Worm (Caenorhabditis elegans) whole organism, late embryonic: ENCODE results near the gene twk-20.
A peak's percentile ranks its signal among the peaks of the same experiment; 100 is the strongest.

ENCODE experiments used
- C08G9.2 ChIP-seq: sonication (generic microtip); optimal IDR thresholded peaks from 2 replicates; lab custom pipeline; 2016; ENCODE audit warnings: mild to moderate bottlenecking, missing genetic modification characterization, moderate library complexity, missing compliant biosample characterization
- F13H6.1 ChIP-seq: sonication (generic microtip); optimal IDR thresholded peaks from 2 replicates; lab custom pipeline; 2016; ENCODE audit warnings: missing genetic modification characterization, missing compliant biosample characterization
- K02D7.2 ChIP-seq: sonication (generic microtip); optimal IDR thresholded peaks from 2 replicates; lab custom pipeline; 2017; ENCODE audit warnings: mild to moderate bottlenecking, missing genetic modification characterization, missing compliant biosample characterization
- K09A11.1 ChIP-seq: sonication (generic microtip); optimal IDR thresholded peaks from 2 replicates; lab custom pipeline; 2017; ENCODE audit warnings: antibody characterized with exemption, mild to moderate bottlenecking, missing genetic modification characterization, missing compliant biosample characterization; ENCODE audit not compliant: insufficient read depth
- ama-1 ChIP-seq: fragments of 150-350 bp; optimal IDR thresholded peaks from 2 replicates; lab custom pipeline; 2014
- ceh-14 ChIP-seq: sonication (generic microtip); optimal IDR thresholded peaks from 2 replicates; lab custom pipeline; 2016; ENCODE audit warnings: missing genotype, missing genetic modification characterization, missing compliant biosample characterization
- ceh-18 ChIP-seq: sonication (generic microtip); optimal IDR thresholded peaks from 2 replicates; lab custom pipeline; 2016; ENCODE audit warnings: missing genetic modification characterization, missing compliant biosample characterization
- ceh-19 ChIP-seq: fragments of 200-800 bp; sonication (Bioruptor generic); optimal IDR thresholded peaks from 2 replicates; lab custom pipeline; 2018; ENCODE audit warnings: mild to moderate bottlenecking, missing genetic modification characterization, missing compliant biosample characterization
- ceh-2 ChIP-seq: sonication (generic microtip); optimal IDR thresholded peaks from 2 replicates; lab custom pipeline; 2016; ENCODE audit warnings: missing genotype, missing genetic modification characterization, missing compliant biosample characterization
- ceh-22 ChIP-seq: sonication (generic microtip); optimal IDR thresholded peaks from 2 replicates; lab custom pipeline; 2017; ENCODE audit warnings: missing biosample characterization, missing genetic modification characterization
- ceh-24 ChIP-seq: sonication (generic microtip); optimal IDR thresholded peaks from 2 replicates; lab custom pipeline; 2016; ENCODE audit warnings: mild to moderate bottlenecking, missing genetic modification characterization, missing compliant biosample characterization
- ceh-30 ChIP-seq: fragments of 150-350 bp; optimal IDR thresholded peaks from 2 replicates; lab custom pipeline; 2014; ENCODE audit warnings: missing biosample characterization, missing genetic modification characterization
- ceh-31 ChIP-seq: sonication (generic microtip); optimal IDR thresholded peaks from 2 replicates; lab custom pipeline; 2016; ENCODE audit warnings: missing genetic modification characterization, missing compliant biosample characterization
- ceh-34 ChIP-seq: sonication (generic microtip); optimal IDR thresholded peaks from 2 replicates; lab custom pipeline; 2016; ENCODE audit warnings: mild to moderate bottlenecking, missing genetic modification characterization, missing compliant biosample characterization
- ceh-45 ChIP-seq: fragments of 200-800 bp; sonication (Bioruptor generic); IDR thresholded peaks from 2 replicates; pipeline ENCODE4 v1.3.6; 2022; ENCODE audit warnings: missing genetic modification reagents, missing genetic modification characterization, missing compliant biosample characterization
- ceh-9 ChIP-seq: sonication (generic microtip); optimal IDR thresholded peaks from 2 replicates; lab custom pipeline; 2016; ENCODE audit warnings: mild to moderate bottlenecking, missing genetic modification characterization, inconsistent platforms, missing compliant biosample characterization
- che-1 ChIP-seq: sonication (generic microtip); optimal IDR thresholded peaks from 2 replicates; lab custom pipeline; 2016; ENCODE audit warnings: mild to moderate bottlenecking, missing genetic modification characterization, missing compliant biosample characterization
- dmd-4 ChIP-seq: sonication (generic microtip); optimal IDR thresholded peaks from 2 replicates; lab custom pipeline; 2016; ENCODE audit warnings: borderline replicate concordance, missing genetic modification characterization, missing compliant biosample characterization
- elt-4 ChIP-seq: sonication (generic microtip); optimal IDR thresholded peaks from 2 replicates; lab custom pipeline; 2016; ENCODE audit warnings: missing genetic modification characterization, missing compliant biosample characterization
- eyg-1 ChIP-seq: sonication (generic microtip); optimal IDR thresholded peaks from 2 replicates; lab custom pipeline; 2016; ENCODE audit warnings: missing genotype, missing genetic modification characterization, missing compliant biosample characterization
- fax-1 ChIP-seq: sonication (generic microtip); optimal IDR thresholded peaks from 2 replicates; lab custom pipeline; 2016; ENCODE audit warnings: missing genotype, missing genetic modification characterization, missing compliant biosample characterization
- fkh-10 ChIP-seq: fragments of 150-350 bp; optimal IDR thresholded peaks from 2 replicates; lab custom pipeline; 2014; ENCODE audit warnings: missing biosample characterization, missing genetic modification reagents, missing genetic modification characterization
- fkh-6 ChIP-seq: sonication (generic microtip); optimal IDR thresholded peaks from 2 replicates; lab custom pipeline; 2016; ENCODE audit warnings: missing genetic modification characterization, missing compliant biosample characterization
- gmeb-2 ChIP-seq: sonication (generic microtip); optimal IDR thresholded peaks from 2 replicates; lab custom pipeline; 2016; ENCODE audit warnings: missing genetic modification characterization, inconsistent platforms, missing compliant biosample characterization
- hlh-6 ChIP-seq: sonication (generic microtip); optimal IDR thresholded peaks from 2 replicates; lab custom pipeline; 2016; ENCODE audit warnings: missing genotype, missing genetic modification characterization, missing compliant biosample characterization
- hlh-8 ChIP-seq: sonication (generic microtip); optimal IDR thresholded peaks from 2 replicates; lab custom pipeline; 2016; ENCODE audit warnings: missing genotype, missing genetic modification characterization, missing compliant biosample characterization
- lin-11 ChIP-seq: fragments of 200-800 bp; sonication (Bioruptor generic); optimal IDR thresholded peaks from 2 replicates; lab custom pipeline; 2018; ENCODE audit warnings: mild to moderate bottlenecking, missing genetic modification characterization, missing compliant biosample characterization
- mec-3 ChIP-seq: sonication (generic microtip); optimal IDR thresholded peaks from 2 replicates; lab custom pipeline; 2016; ENCODE audit warnings: borderline replicate concordance, missing genetic modification characterization, missing compliant biosample characterization
- nfya-1 ChIP-seq: sonication (generic microtip); optimal IDR thresholded peaks from 2 replicates; lab custom pipeline; 2017; ENCODE audit warnings: missing genetic modification characterization, mild to moderate bottlenecking, missing compliant biosample characterization, antibody characterized with exemption, moderate library complexity
- nhr-11 ChIP-seq: fragments of 150-350 bp; optimal IDR thresholded peaks from 2 replicates; lab custom pipeline; 2014; ENCODE audit warnings: missing biosample characterization, missing genetic modification characterization
- nhr-232 ChIP-seq: sonication (generic microtip); optimal IDR thresholded peaks from 2 replicates; lab custom pipeline; 2016; ENCODE audit warnings: missing genetic modification characterization, missing compliant biosample characterization
- odd-2 ChIP-seq: sonication (generic microtip); optimal IDR thresholded peaks from 2 replicates; lab custom pipeline; 2017; ENCODE audit warnings: antibody characterized with exemption, mild to moderate bottlenecking, missing genetic modification characterization, missing compliant biosample characterization
- pag-3 ChIP-seq: sonication (generic microtip); optimal IDR thresholded peaks from 2 replicates; lab custom pipeline; 2016; ENCODE audit warnings: missing compliant biosample characterization, missing genetic modification characterization, borderline replicate concordance
- pat-9 ChIP-seq: fragments of 200-800 bp; sonication (Bioruptor generic); optimal IDR thresholded peaks from 2 replicates; lab custom pipeline; 2018; ENCODE audit warnings: mild to moderate bottlenecking, missing genetic modification characterization, moderate library complexity, missing compliant biosample characterization
- pax-1 ChIP-seq: fragments of 150-350 bp; optimal IDR thresholded peaks from 2 replicates; lab custom pipeline; 2014; ENCODE audit warnings: missing biosample characterization, missing genetic modification characterization
- pha-4 ChIP-seq: fragments of 150-350 bp; optimal IDR thresholded peaks from 2 replicates; lab custom pipeline; 2018; ENCODE audit warnings: missing biosample characterization, missing genetic modification reagents, missing genetic modification characterization
- pqm-1 ChIP-seq: sonication (generic microtip); optimal IDR thresholded peaks from 2 replicates; lab custom pipeline; 2016; ENCODE audit warnings: missing genetic modification characterization, missing compliant biosample characterization
- pros-1 ChIP-seq: fragments of 150-350 bp; optimal IDR thresholded peaks from 2 replicates; lab custom pipeline; 2014; ENCODE audit warnings: missing biosample characterization, missing genetic modification reagents, missing genetic modification characterization
- rnt-1 ChIP-seq: sonication (generic microtip); optimal IDR thresholded peaks from 2 replicates; lab custom pipeline; 2016; ENCODE audit warnings: missing genetic modification characterization, missing compliant biosample characterization
- sdc-2 ChIP-seq: sonication (generic microtip); optimal IDR thresholded peaks from 2 replicates; lab custom pipeline; 2016; ENCODE audit warnings: missing genotype, missing genetic modification characterization, missing compliant biosample characterization
- tbx-2 ChIP-seq: sonication (generic microtip); optimal IDR thresholded peaks from 2 replicates; lab custom pipeline; 2016; ENCODE audit warnings: missing genetic modification characterization, missing compliant biosample characterization
- tbx-7 ChIP-seq: sonication (generic microtip); optimal IDR thresholded peaks from 2 replicates; lab custom pipeline; 2016; ENCODE audit warnings: missing genotype, missing genetic modification characterization, missing compliant biosample characterization
- unc-42 ChIP-seq: sonication (generic microtip); optimal IDR thresholded peaks from 2 replicates; lab custom pipeline; 2016; ENCODE audit warnings: missing genotype, missing genetic modification characterization, missing compliant biosample characterization
- unc-55 ChIP-seq: sonication (generic microtip); optimal IDR thresholded peaks from 2 replicates; lab custom pipeline; 2017; ENCODE audit warnings: missing biosample characterization, missing genetic modification reagents, missing genetic modification characterization
- unc-86 ChIP-seq: sonication (generic microtip); optimal IDR thresholded peaks from 2 replicates; lab custom pipeline; 2016; ENCODE audit warnings: missing genetic modification characterization, missing compliant biosample characterization
- zip-5 ChIP-seq: sonication (generic microtip); optimal IDR thresholded peaks from 2 replicates; lab custom pipeline; 2016; ENCODE audit warnings: missing genetic modification characterization, missing compliant biosample characterization
- ztf-16 ChIP-seq: sonication (generic microtip); optimal IDR thresholded peaks from 2 replicates; lab custom pipeline; 2017; ENCODE audit warnings: missing genetic modification characterization, missing compliant biosample characterization

The twk-20 gene

DNA sequence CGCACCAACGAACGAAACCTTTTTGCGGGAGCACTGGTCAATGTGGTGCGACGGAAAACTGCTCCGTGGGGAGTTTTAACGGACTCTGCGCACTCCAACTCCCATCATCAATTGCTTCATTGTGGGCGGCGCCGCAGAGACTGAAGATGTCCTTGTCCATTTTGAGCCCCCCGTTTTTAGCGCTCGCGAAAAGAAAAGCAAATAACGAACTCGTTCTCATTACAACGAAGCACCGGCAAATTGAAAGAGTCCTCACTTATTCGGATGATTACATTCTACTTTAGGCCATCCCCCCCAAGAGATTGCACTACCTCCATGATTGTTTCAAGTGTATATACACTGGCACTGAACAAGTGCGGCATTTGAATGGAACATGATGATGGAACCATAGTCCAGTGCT is 7.1 kb downstream of the twk-20 start, which contains the start of gene acr-9:
Gene acr-9, minus strand, starts transcription at position 101 of the 400 bp plus-strand sequence.
- no peak for TF ChIP-seq ceh-2 (tag; lab: Kevin White, UChicago)
- TF ChIP-seq sdc-2 (tag; lab: Kevin White, UChicago) = no peak
- no peak for TF ChIP-seq ceh-45 (GFP tag; lab: Robert Waterston, UW)
- TF ChIP-seq fkh-6 (tag; lab: Kevin White, UChicago) = no peak
- no peak for TF ChIP-seq zip-5 (tag; lab: Kevin White, UChicago)
- TF ChIP-seq hlh-6 (tag; lab: Kevin White, UChicago) = no peak
- TF ChIP-seq ceh-31 = no peak
- TF ChIP-seq odd-2 = no peak
- TF ChIP-seq tbx-2 (tag; lab: Kevin White, UChicago) = no peak
- TF ChIP-seq mec-3 (tag; lab: Kevin White, UChicago) = no peak
- TF ChIP-seq elt-4 (tag; lab: Kevin White, UChicago) = no peak
- no peak for TF ChIP-seq lin-11

DNA sequence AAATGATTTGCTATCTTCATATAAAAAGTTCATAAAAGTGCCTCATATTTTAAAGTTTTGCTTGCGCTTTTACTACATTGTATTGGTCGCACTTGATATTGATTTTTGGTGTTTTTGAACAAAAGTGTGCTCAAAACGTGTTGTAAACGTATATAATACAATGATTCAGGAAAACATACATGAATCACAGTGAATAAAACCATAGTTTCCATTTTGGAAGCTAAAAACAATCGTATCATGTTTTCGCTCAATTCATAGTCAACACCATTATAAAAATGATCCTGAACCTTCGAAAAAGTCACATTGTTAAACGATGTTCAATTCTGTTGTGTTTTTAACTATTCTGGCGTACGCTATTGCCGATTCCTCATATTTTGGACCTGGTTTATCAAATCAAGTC is 7.6 kb downstream of the twk-20 start, which contains the start of gene C40C9.3:
Gene C40C9.3, plus strand, starts transcription at position 301 of the 400 bp plus-strand sequence.
- no peak for TF ChIP-seq ceh-14
- no peak for TF ChIP-seq fkh-6 (tag; lab: Kevin White, UChicago)
- TF ChIP-seq tbx-7 (tag; lab: Kevin White, UChicago) = no peak
- TF ChIP-seq gmeb-2 (tag; lab: Kevin White, UChicago) = no peak
- no peak for TF ChIP-seq odd-2
- TF ChIP-seq pros-1 = no peak
- TF ChIP-seq pax-1 (tag; lab: Kevin White, UChicago) = no peak
- TF ChIP-seq che-1 (tag; lab: Kevin White, UChicago) = no peak
- TF ChIP-seq pha-4 (tag; lab: Kevin White, UChicago) = no peak
- TF ChIP-seq ceh-34 (tag; lab: Kevin White, UChicago) = no peak
- TF ChIP-seq nfya-1 (tag; lab: Kevin White, UChicago) = no peak
- no peak for TF ChIP-seq ceh-31
- TF ChIP-seq pqm-1 (tag; lab: Kevin White, UChicago) = no peak

DNA sequence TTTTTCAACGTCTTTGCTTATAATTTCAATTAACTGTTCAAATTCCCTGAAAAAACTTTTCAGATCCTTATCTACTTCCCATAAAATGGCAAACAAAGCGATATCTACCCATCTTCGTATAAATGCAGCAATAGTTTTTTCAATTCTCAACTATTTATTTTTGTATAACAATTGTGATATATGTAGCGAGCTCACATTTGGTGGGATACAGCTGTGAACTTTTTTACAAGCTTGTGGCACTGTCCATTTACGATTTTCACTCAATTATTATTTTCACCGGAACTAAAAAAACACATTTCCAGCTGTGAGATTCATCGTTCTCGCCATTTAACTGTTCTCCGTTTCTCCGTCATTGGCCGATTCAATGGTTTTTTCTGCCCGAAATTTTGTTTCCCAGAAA is 11.1 kb downstream of the twk-20 start, which contains the start of gene C40C9.4:
Gene C40C9.4, plus strand, starts transcription at position 301 of the 400 bp plus-strand sequence.
- TF ChIP-seq pag-3 (tag; lab: Kevin White, UChicago) (no peak), ceh-19 (no peak), rnt-1 (tag; lab: Kevin White, UChicago) (no peak), ceh-22 (tag; lab: Kevin White, UChicago) (no peak), mec-3 (tag; lab: Kevin White, UChicago) (no peak), ceh-18 (no peak), gmeb-2 (tag; lab: Kevin White, UChicago) (no peak), ceh-2 (tag; lab: Kevin White, UChicago) (no peak), ceh-24 (tag; lab: Kevin White, UChicago) (no peak), K02D7.2 (tag; lab: Kevin White, UChicago) (no peak), hlh-8 (no peak), hlh-6 (tag; lab: Kevin White, UChicago) (no peak), nhr-232 (no peak), unc-86 (tag; lab: Kevin White, UChicago) (no peak)

DNA sequence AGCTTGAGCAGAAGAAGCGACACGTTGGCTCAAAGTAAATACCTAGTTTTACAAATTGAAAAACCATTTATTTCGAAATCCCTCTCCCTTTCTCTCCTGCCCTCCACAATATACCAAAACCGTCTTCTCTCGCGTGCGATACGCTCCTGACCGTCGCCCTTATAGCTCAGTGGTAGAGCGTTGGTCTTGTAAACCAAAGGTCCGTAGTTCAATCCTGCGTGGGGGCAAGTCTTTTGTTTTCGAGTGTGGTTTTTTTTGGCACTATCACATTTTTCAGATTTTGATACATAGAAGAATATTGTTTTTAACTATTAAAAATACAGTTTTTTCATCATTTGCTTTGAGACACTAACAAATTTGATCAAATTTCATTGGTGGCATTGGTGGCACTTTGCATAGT is 13.9 kb downstream of the twk-20 start:
- TF ChIP-seq ama-1 (lab: Kevin White, UChicago) (no peak), ceh-30 (no peak), ceh-24 (tag; lab: Kevin White, UChicago) (no peak), hlh-8 (no peak), F13H6.1 (tag; lab: Kevin White, UChicago) (no peak), rnt-1 (tag; lab: Kevin White, UChicago) (no peak), C08G9.2 (tag; lab: Kevin White, UChicago) (no peak), che-1 (tag; lab: Kevin White, UChicago) (peak; percentile 47), pat-9 (peak; percentile 20), dmd-4 (tag; lab: Kevin White, UChicago) (no peak), K09A11.1 (tag; lab: Kevin White, UChicago) (no peak), ztf-16 (tag; lab: Kevin White, UChicago) (peak; percentile 36), unc-55 (GFP tag; lab: Kevin White, UChicago) (no peak), fax-1 (tag; lab: Kevin White, UChicago) (no peak), unc-42 (tag; lab: Kevin White, UChicago) (no peak), nhr-11 (tag; lab: Kevin White, UChicago) (no peak), ceh-9 (tag; lab: Kevin White, UChicago) (no peak), zip-5 (tag; lab: Kevin White, UChicago) (no peak), ceh-22 (tag; lab: Kevin White, UChicago) (no peak), pqm-1 (tag; lab: Kevin White, UChicago) (no peak), fkh-10 (GFP tag; lab: Kevin White, UChicago) (no peak), eyg-1 (tag; lab: Kevin White, UChicago) (no peak), tbx-2 (tag; lab: Kevin White, UChicago) (peak; percentile 43), unc-86 (tag; lab: Kevin White, UChicago) (peak; percentile 46)
